Fruit fly (Drosophila melanogaster) whole organism, embryonic: ENCODE data around the gene Cap-D3.

Experiments
- Bgb ChIP-seq: fragments of 200-800 bp; sonication (Bioruptor generic); IDR thresholded peaks from 2 replicates; pipeline ENCODE4 v1.3.6; 2022; ENCODE audit warnings: missing biosample characterization, missing genetic modification characterization; ENCODE audit not compliant: partially characterized antibody
- CG10431 ChIP-seq: fragments of 200-800 bp; sonication (Bioruptor generic); optimal IDR thresholded peaks from 3 replicates; lab custom pipeline; 2018; ENCODE audit warnings: missing biosample characterization, mild to moderate bottlenecking, missing genetic modification characterization
- CG10543 ChIP-seq: fragments of 200-800 bp; sonication (Bioruptor generic); optimal IDR thresholded peaks from 3 replicates; lab custom pipeline; 2017; ENCODE audit warnings: missing biosample characterization, mild to moderate bottlenecking, missing genetic modification characterization, moderate library complexity
- CG12942 ChIP-seq: fragments of 200-800 bp; sonication (Bioruptor generic); optimal IDR thresholded peaks from 3 replicates; lab custom pipeline; 2016; ENCODE audit warnings: missing biosample characterization, missing genetic modification characterization
- CG14441 ChIP-seq: fragments of 200-800 bp; sonication (Bioruptor generic); IDR thresholded peaks from 2 replicates; pipeline ENCODE4 v1.3.6; 2022; ENCODE audit warnings: missing biosample characterization, missing genetic modification characterization
- CG15479 ChIP-seq: fragments of 200-800 bp; sonication (Bioruptor generic); optimal IDR thresholded peaks from 3 replicates; lab custom pipeline; 2019; ENCODE audit warnings: missing biosample characterization, mild to moderate bottlenecking, missing genetic modification characterization, moderate library complexity
- CG15514 ChIP-seq: fragments of 200-800 bp; sonication (Bioruptor generic); optimal IDR thresholded peaks from 3 replicates; lab custom pipeline; 2017; ENCODE audit warnings: missing biosample characterization, missing genetic modification characterization, mild to moderate bottlenecking, moderate library complexity, missing genetic modification reagents
- CG16779 ChIP-seq: fragments of 200-800 bp; sonication (Bioruptor generic); IDR thresholded peaks from 2 replicates; pipeline ENCODE4 v1.3.6; 2022; ENCODE audit warnings: missing biosample characterization, missing genetic modification characterization
- CG17186 ChIP-seq: fragments of 200-800 bp; sonication (Bioruptor generic); optimal IDR thresholded peaks from 3 replicates; lab custom pipeline; 2017; ENCODE audit warnings: missing biosample characterization, missing genetic modification reagents, missing genetic modification characterization
- CG17361 ChIP-seq: fragments of 200-800 bp; sonication (Bioruptor generic); IDR thresholded peaks from 3 replicates; pipeline ENCODE4 v1.3.6; 2022; ENCODE audit warnings: missing biosample characterization, missing genetic modification characterization
- CG3163 ChIP-seq: fragments of 200-800 bp; sonication (Bioruptor generic); optimal IDR thresholded peaks from 3 replicates; lab custom pipeline; 2016; ENCODE audit warnings: missing biosample characterization, missing genetic modification characterization
- CG3407 ChIP-seq: fragments of 200-800 bp; sonication (Bioruptor generic); optimal IDR thresholded peaks from 2 replicates; lab custom pipeline; 2018; ENCODE audit warnings: missing biosample characterization, mild to moderate bottlenecking, missing genetic modification characterization
- CG3995 ChIP-seq: fragments of 200-800 bp; sonication (Bioruptor generic); optimal IDR thresholded peaks from 3 replicates; lab custom pipeline; 2016; ENCODE audit warnings: missing biosample characterization, missing genetic modification characterization
- CG4360 ChIP-seq: fragments of 200-800 bp; sonication (Bioruptor generic); IDR thresholded peaks from 2 replicates; pipeline ENCODE4 v1.3.6; 2022; ENCODE audit warnings: missing biosample characterization, missing genetic modification characterization
- CG8765 ChIP-seq: fragments of 200-800 bp; sonication (Bioruptor generic); IDR thresholded peaks from 2 replicates; pipeline ENCODE4 v1.3.6; 2022; ENCODE audit warnings: missing biosample characterization, missing genetic modification characterization
- CG9727 ChIP-seq: fragments of 200-800 bp; sonication (Bioruptor generic); optimal IDR thresholded peaks from 3 replicates; lab custom pipeline; 2017; ENCODE audit warnings: missing biosample characterization, mild to moderate bottlenecking, missing genetic modification characterization
- Chrac-16 ChIP-seq: fragments of 200-800 bp; sonication (Bioruptor generic); optimal IDR thresholded peaks from 3 replicates; lab custom pipeline; 2016; ENCODE audit warnings: missing biosample characterization, missing genetic modification characterization
- Dll ChIP-seq: fragments of 200-800 bp; sonication (Bioruptor generic); IDR thresholded peaks from 4 replicates; pipeline ENCODE4 v1.3.6; 2022; ENCODE audit warnings: missing biosample characterization, missing genetic modification characterization; ENCODE audit not compliant: partially characterized antibody
- E2f1 ChIP-seq: fragments of 200-800 bp; sonication (Bioruptor generic); IDR thresholded peaks from 2 replicates; pipeline ENCODE4 v1.3.6; 2022; ENCODE audit warnings: missing biosample characterization, missing genetic modification characterization
- H2.0 ChIP-seq: fragments of 200-800 bp; sonication (Bioruptor generic); IDR thresholded peaks from 2 replicates; pipeline ENCODE4 v1.3.6; 2022; ENCODE audit warnings: missing biosample characterization, missing genetic modification characterization
- HLH3B ChIP-seq: fragments of 200-800 bp; sonication (Bioruptor generic); IDR thresholded peaks from 2 replicates; pipeline ENCODE4 v1.3.6; 2022; ENCODE audit warnings: missing biosample characterization, missing genetic modification characterization
- HLH54F ChIP-seq: fragments of 200-800 bp; sonication (Bioruptor generic); optimal IDR thresholded peaks from 3 replicates; lab custom pipeline; 2016; ENCODE audit warnings: missing biosample characterization, missing genetic modification characterization
- Hr78 ChIP-seq, 2 experiments: fragments of 200-800 bp in 1 of 2; fragments of >200 bp in 1 of 2; sonication (Bioruptor generic) in 1 of 2; optimal IDR thresholded peaks; 2 replicates each; lab custom pipeline; 2017 to 2019; ENCODE audit warnings: missing biosample characterization in 2 of 2, missing genetic modification characterization in 2 of 2, mild to moderate bottlenecking in 1 of 2, moderate library complexity in 1 of 2
- Jarid2 ChIP-seq: fragments of 200-800 bp; sonication (Bioruptor generic); optimal IDR thresholded peaks from 3 replicates; lab custom pipeline; 2017; ENCODE audit warnings: mild to moderate bottlenecking, missing biosample characterization, missing genetic modification reagents, missing genetic modification characterization
- Kr ChIP-seq: fragments of 200-800 bp; sonication (Bioruptor generic); optimal IDR thresholded peaks from 2 replicates; lab custom pipeline; 2017; ENCODE audit warnings: missing biosample characterization, mild to moderate bottlenecking, missing genetic modification characterization
- NK7.1 ChIP-seq: fragments of 200-800 bp; sonication (Bioruptor generic); optimal IDR thresholded peaks from 3 replicates; lab custom pipeline; 2016; ENCODE audit warnings: missing biosample characterization, missing genetic modification characterization
- chinmo ChIP-seq: fragments of 200-800 bp; sonication (Bioruptor generic); IDR thresholded peaks from 4 replicates; pipeline ENCODE4 v1.3.6; 2022; ENCODE audit warnings: missing biosample characterization, missing genetic modification characterization; ENCODE audit not compliant: partially characterized antibody
- crol ChIP-seq: fragments of 200-800 bp; sonication (Bioruptor generic); IDR thresholded peaks from 2 replicates; pipeline ENCODE4 v1.3.6; 2022; ENCODE audit warnings: missing biosample characterization, missing genetic modification characterization
- crp ChIP-seq, 2 experiments: fragments of 200-800 bp; sonication (Bioruptor generic); optimal IDR thresholded peaks; 2 replicates in 1 of 2; 3 replicates in 1 of 2; lab custom pipeline; 2017; ENCODE audit warnings: missing biosample characterization in 2 of 2, missing genetic modification characterization in 2 of 2, mild to moderate bottlenecking in 1 of 2, moderate library complexity in 1 of 2
- disco-r ChIP-seq: fragments of 200-800 bp; sonication (Bioruptor generic); optimal IDR thresholded peaks from 2 replicates; lab custom pipeline; 2016; ENCODE audit warnings: missing biosample characterization, missing genetic modification characterization
- dpn ChIP-seq, 2 experiments: fragments of 200-800 bp; sonication (Bioruptor generic); optimal IDR thresholded peaks; 3 replicates each; lab custom pipeline; 2016; ENCODE audit warnings: missing biosample characterization in 2 of 2, missing genetic modification characterization in 2 of 2
- fd64A ChIP-seq: fragments of 200-800 bp; sonication (Bioruptor generic); optimal IDR thresholded peaks from 3 replicates; lab custom pipeline; 2018; ENCODE audit warnings: missing biosample characterization, mild to moderate bottlenecking, missing genetic modification characterization
- fru ChIP-seq: fragments of >200 bp; optimal IDR thresholded peaks from 2 replicates; lab custom pipeline; 2017
- gcm ChIP-seq: fragments of 200-800 bp; sonication (Bioruptor generic); optimal IDR thresholded peaks from 2 replicates; lab custom pipeline; 2019; ENCODE audit warnings: missing biosample characterization, mild to moderate bottlenecking, missing genetic modification characterization, moderate library complexity
- gsb-n ChIP-seq: fragments of 200-800 bp; sonication (Bioruptor generic); optimal IDR thresholded peaks from 3 replicates; lab custom pipeline; 2018; ENCODE audit warnings: missing biosample characterization, mild to moderate bottlenecking, missing genetic modification characterization
- ham ChIP-seq: fragments of 200-800 bp; sonication (Bioruptor generic); IDR thresholded peaks from 2 replicates; pipeline ENCODE4 v1.3.6; 2022; ENCODE audit warnings: missing biosample characterization, missing genetic modification characterization
- nerfin-1 ChIP-seq: fragments of 200-800 bp; sonication (Bioruptor generic); optimal IDR thresholded peaks from 3 replicates; lab custom pipeline; 2019; ENCODE audit warnings: missing biosample characterization, mild to moderate bottlenecking, missing genetic modification characterization, moderate library complexity
- nerfin-2 ChIP-seq: fragments of 200-800 bp; sonication (Bioruptor generic); IDR thresholded peaks from 2 replicates; pipeline ENCODE4 v1.3.6; 2022; ENCODE audit warnings: missing biosample characterization, missing genetic modification characterization; ENCODE audit not compliant: partially characterized antibody
- oc ChIP-seq: fragments of 200-800 bp; sonication (Bioruptor generic); optimal IDR thresholded peaks from 2 replicates; lab custom pipeline; 2018; ENCODE audit warnings: missing biosample characterization, mild to moderate bottlenecking, missing genetic modification characterization, moderate library complexity
- onecut ChIP-seq: fragments of 200-800 bp; sonication (Bioruptor generic); IDR thresholded peaks from 2 replicates; pipeline ENCODE4 v1.3.6; 2022; ENCODE audit warnings: missing biosample characterization, missing genetic modification characterization
- peb ChIP-seq: fragments of 200-800 bp; sonication (Bioruptor generic); IDR thresholded peaks from 2 replicates; pipeline ENCODE4 v1.3.6; 2022; ENCODE audit warnings: missing biosample characterization, missing genetic modification characterization
- pros ChIP-seq: fragments of 200-800 bp; sonication (Bioruptor generic); optimal IDR thresholded peaks from 3 replicates; lab custom pipeline; 2019; ENCODE audit warnings: missing biosample characterization, mild to moderate bottlenecking, missing genetic modification characterization, moderate library complexity
- ranshi ChIP-seq: fragments of 200-800 bp; sonication (Bioruptor generic); IDR thresholded peaks from 2 replicates; pipeline ENCODE4 v1.3.6; 2022; ENCODE audit warnings: missing biosample characterization, missing genetic modification characterization
- seq ChIP-seq: fragments of 200-800 bp; sonication (Bioruptor generic); IDR thresholded peaks from 2 replicates; pipeline ENCODE4 v1.3.6; 2022; ENCODE audit warnings: missing biosample characterization, missing genetic modification characterization
- sisA ChIP-seq: fragments of 200-800 bp; sonication (Bioruptor generic); IDR thresholded peaks from 2 replicates; pipeline ENCODE4 v1.3.6; 2022; ENCODE audit warnings: missing biosample characterization, missing genetic modification characterization
- slp2 ChIP-seq: fragments of 200-800 bp; sonication (Bioruptor generic); optimal IDR thresholded peaks from 2 replicates; lab custom pipeline; 2016; ENCODE audit warnings: missing biosample characterization, missing genetic modification characterization
- tap ChIP-seq: fragments of 200-800 bp; optimal IDR thresholded peaks from 3 replicates; lab custom pipeline; 2019; ENCODE audit warnings: missing biosample characterization, mild to moderate bottlenecking, missing genetic modification characterization, moderate library complexity
- tin ChIP-seq: fragments of 200-800 bp; sonication (Bioruptor generic); optimal IDR thresholded peaks from 3 replicates; lab custom pipeline; 2016; ENCODE audit warnings: missing biosample characterization, missing genetic modification characterization
- tio ChIP-seq: fragments of 200-800 bp; sonication (Bioruptor generic); optimal IDR thresholded peaks from 2 replicates; lab custom pipeline; 2017; ENCODE audit warnings: missing biosample characterization, missing genetic modification characterization, inconsistent platforms
- vfl ChIP-seq: fragments of 200-800 bp; sonication (Bioruptor generic); optimal IDR thresholded peaks from 2 replicates; lab custom pipeline; 2016; ENCODE audit warnings: missing biosample characterization, missing genetic modification characterization
- zfh2 ChIP-seq: fragments of 200-800 bp; sonication (Bioruptor generic); optimal IDR thresholded peaks from 2 replicates; lab custom pipeline; 2016; ENCODE audit warnings: missing biosample characterization, missing genetic modification characterization

Gene Cap-D3

dm6 chr2L:5489084-5489617 is 36.6 kb upstream of the Cap-D3 start (continued):
- peak; percentile 87 for TF ChIP-seq CG4360 (GFP tag; lab: Robert Waterston, UW)
- no peak for TF ChIP-seq tap (tag; lab: Kevin White, UChicago)
- TF ChIP-seq CG3407 (GFP tag; lab: Kevin White, UChicago): no peak
- no peak for TF ChIP-seq crp (GFP tag; optimal IDR thresholded peaks at IDR 0.05; lab: Kevin White, UChicago)
- no peak for TF ChIP-seq E2f1
- no peak for TF ChIP-seq CG9727
- no peak for TF ChIP-seq Bgb
- peak; percentile 56 for TF ChIP-seq seq (GFP tag; lab: Robert Waterston, UW)
- TF ChIP-seq ham: no peak
- TF ChIP-seq tin (GFP tag; lab: Kevin White, UChicago): no peak
- TF ChIP-seq pros (GFP tag; lab: Kevin White, UChicago): peak; percentile 88
- no peak for TF ChIP-seq CG16779
- no peak for TF ChIP-seq Chrac-16
- TF ChIP-seq slp2: no peak
- TF ChIP-seq H2.0 (GFP tag; lab: Robert Waterston, UW): no peak
- no peak for TF ChIP-seq CG14441 (GFP tag; lab: Robert Waterston, UW)
- TF ChIP-seq nerfin-2: no peak
- TF ChIP-seq fru (lab: Kevin White, UChicago): no peak
- TF ChIP-seq vfl (GFP tag; lab: Kevin White, UChicago): no peak
- TF ChIP-seq HLH54F (GFP tag; lab: Kevin White, UChicago): no peak
- no peak for TF ChIP-seq CG15514 (GFP tag; lab: Kevin White, UChicago)
- no peak for TF ChIP-seq dpn (GFP tag; optimal IDR thresholded peaks at IDR 0.05; lab: Kevin White, UChicago)
- no peak for TF ChIP-seq zfh2
- TF ChIP-seq CG17186 (GFP tag; lab: Kevin White, UChicago): no peak
- no peak for TF ChIP-seq CG3995 (GFP tag; lab: Kevin White, UChicago)
- TF ChIP-seq gcm (GFP tag; lab: Kevin White, UChicago): no peak
- no peak for TF ChIP-seq chinmo (GFP tag; lab: Robert Waterston, UW)
- no peak for TF ChIP-seq NK7.1 (GFP tag; lab: Kevin White, UChicago)
- no peak for TF ChIP-seq onecut
- TF ChIP-seq Hr78 (GFP tag; optimal IDR thresholded peaks at IDR 0.05; lab: Kevin White, UChicago): no peak
- no peak for TF ChIP-seq disco-r (GFP tag; lab: Kevin White, UChicago)
- no peak for TF ChIP-seq CG17361 (GFP tag; lab: Robert Waterston, UW)
- no peak for TF ChIP-seq CG3163 (GFP tag; lab: Kevin White, UChicago)
- no peak for TF ChIP-seq CG10431 (GFP tag; lab: Kevin White, UChicago)
- TF ChIP-seq Dll: no peak
- peak; percentile 32 for TF ChIP-seq oc (tag; lab: Kevin White, UChicago)
- no peak for TF ChIP-seq fd64A
- no peak for TF ChIP-seq CG15479 (GFP tag; lab: Kevin White, UChicago)
- TF ChIP-seq HLH3B (GFP tag; lab: Robert Waterston, UW): no peak
- TF ChIP-seq CG8765 (GFP tag; lab: Robert Waterston, UW): no peak
- no peak for TF ChIP-seq CG10543 (GFP tag; lab: Kevin White, UChicago)
- no peak for TF ChIP-seq sisA (GFP tag; lab: Robert Waterston, UW)
- peak; percentile 31 for TF ChIP-seq Kr (GFP tag; lab: Kevin White, UChicago)
- TF ChIP-seq nerfin-1: peak; percentile 74
- TF ChIP-seq gsb-n (tag; lab: Kevin White, UChicago): peak; percentile 96
- TF ChIP-seq CG12942 (GFP tag; lab: Kevin White, UChicago): no peak
- TF ChIP-seq peb (GFP tag; lab: Robert Waterston, UW): no peak
- no peak for TF ChIP-seq crol (GFP tag; lab: Robert Waterston, UW)
- TF ChIP-seq ranshi: no peak
- TF ChIP-seq tio (GFP tag; lab: Kevin White, UChicago): no peak
- no peak for TF ChIP-seq Jarid2 (GFP tag; lab: Kevin White, UChicago)
